Worm (Caenorhabditis elegans) whole organism, L2 larva: ENCODE measurements around the gene chpf-2.

Experiments used
- F13H6.1 ChIP-seq: sonication (generic microtip); optimal IDR thresholded peaks from 2 replicates; lab custom pipeline; 2016; ENCODE audit warnings: missing genetic modification characterization, missing compliant biosample characterization
- R02D3.7 ChIP-seq: fragments of 150-350 bp; optimal IDR thresholded peaks from 2 replicates; lab custom pipeline; 2014; ENCODE audit warnings: missing biosample characterization, missing genetic modification characterization
- Y55F3AM.14 ChIP-seq: fragments of 200-800 bp; sonication (Bioruptor generic); optimal IDR thresholded peaks from 2 replicates; lab custom pipeline; 2018; ENCODE audit warnings: mild to moderate bottlenecking, missing genetic modification characterization, missing compliant biosample characterization
- alr-1 ChIP-seq: fragments of 150-350 bp; optimal IDR thresholded peaks from 2 replicates; lab custom pipeline; 2014; ENCODE audit warnings: missing biosample characterization, missing genetic modification characterization
- ama-1 ChIP-seq: fragments of 150-350 bp; optimal IDR thresholded peaks from 2 replicates; lab custom pipeline; 2018; ENCODE audit warnings: inconsistent platforms
- blmp-1 ChIP-seq: sonication (generic microtip); optimal IDR thresholded peaks from 2 replicates; lab custom pipeline; 2017; ENCODE audit warnings: missing genetic modification characterization, mild to moderate bottlenecking, missing compliant biosample characterization, antibody characterized with exemption, moderate library complexity; ENCODE audit not compliant: insufficient read depth
- ceh-16 ChIP-seq: fragments of 150-350 bp; optimal IDR thresholded peaks from 2 replicates; lab custom pipeline; 2014; ENCODE audit warnings: missing biosample characterization, missing genetic modification characterization
- ceh-82 ChIP-seq: fragments of 150-350 bp; optimal IDR thresholded peaks from 2 replicates; lab custom pipeline; 2014; ENCODE audit warnings: missing biosample characterization, missing genetic modification characterization
- crh-2 ChIP-seq: sonication (generic microtip); optimal IDR thresholded peaks from 2 replicates; lab custom pipeline; 2017; ENCODE audit warnings: missing biosample characterization, missing genetic modification characterization
- dmd-4 ChIP-seq: sonication (generic microtip); optimal IDR thresholded peaks from 2 replicates; lab custom pipeline; 2017; ENCODE audit warnings: missing biosample characterization, missing genetic modification characterization
- egl-27 ChIP-seq: sonication (generic microtip); optimal IDR thresholded peaks from 3 replicates; lab custom pipeline; 2017; ENCODE audit warnings: missing biosample characterization, missing genetic modification reagents, missing genetic modification characterization
- elt-1 ChIP-seq: fragments of 150-350 bp; optimal IDR thresholded peaks from 2 replicates; lab custom pipeline; 2014; ENCODE audit warnings: missing biosample characterization, missing genetic modification characterization
- gmeb-1 ChIP-seq: fragments of 150-350 bp; optimal IDR thresholded peaks from 2 replicates; lab custom pipeline; 2014; ENCODE audit warnings: missing biosample characterization, missing genetic modification characterization
- lin-11 ChIP-seq: fragments of 150-350 bp; sonication (generic microtip); optimal IDR thresholded peaks from 2 replicates; lab custom pipeline; 2014; ENCODE audit warnings: missing biosample characterization, missing genetic modification characterization, inconsistent platforms, mixed read lengths
- lin-13 ChIP-seq: fragments of 150-350 bp; optimal IDR thresholded peaks from 2 replicates; lab custom pipeline; 2014; ENCODE audit warnings: missing biosample characterization, missing genetic modification reagents, missing genetic modification characterization
- lin-39 ChIP-seq: fragments of 150-350 bp; optimal IDR thresholded peaks from 2 replicates; lab custom pipeline; 2014; ENCODE audit warnings: missing biosample characterization, missing genetic modification reagents, missing genetic modification characterization
- lsy-2 ChIP-seq, 2 experiments: fragments of 150-350 bp in 1 of 2; sonication (generic microtip) in 1 of 2; optimal IDR thresholded peaks; 2 replicates each; lab custom pipeline; 2014 to 2017; ENCODE audit warnings: missing biosample characterization in 2 of 2, missing genetic modification characterization in 2 of 2
- nhr-11 ChIP-seq: fragments of 150-350 bp; optimal IDR thresholded peaks from 2 replicates; lab custom pipeline; 2014; ENCODE audit warnings: missing biosample characterization, missing genetic modification characterization
- nhr-129 ChIP-seq: fragments of 150-350 bp; optimal IDR thresholded peaks from 2 replicates; lab custom pipeline; 2014; ENCODE audit warnings: missing biosample characterization, missing genetic modification characterization
- nhr-23 ChIP-seq: fragments of 150-350 bp; optimal IDR thresholded peaks from 2 replicates; lab custom pipeline; 2014; ENCODE audit warnings: missing biosample characterization, missing genetic modification reagents, missing genetic modification characterization
- nhr-237 ChIP-seq: fragments of 150-350 bp; optimal IDR thresholded peaks from 2 replicates; lab custom pipeline; 2014; ENCODE audit warnings: missing biosample characterization, missing genetic modification characterization
- nhr-25 ChIP-seq: fragments of 150-350 bp; sonication (generic microtip); optimal IDR thresholded peaks from 3 replicates; lab custom pipeline; 2014; ENCODE audit warnings: missing biosample characterization, missing genetic modification characterization
- nhr-77 ChIP-seq: fragments of 150-350 bp; optimal IDR thresholded peaks from 2 replicates; lab custom pipeline; 2014; ENCODE audit warnings: missing biosample characterization, missing genetic modification characterization
- peb-1 ChIP-seq: fragments of 150-350 bp; optimal IDR thresholded peaks from 2 replicates; lab custom pipeline; 2014; ENCODE audit warnings: missing biosample characterization, missing genetic modification characterization
- sem-4 ChIP-seq: fragments of 150-350 bp; optimal IDR thresholded peaks from 2 replicates; lab custom pipeline; 2014; ENCODE audit warnings: missing biosample characterization, missing genetic modification reagents, missing genetic modification characterization
- skn-1 ChIP-seq: sonication (generic microtip); optimal IDR thresholded peaks from 2 replicates; lab custom pipeline; 2017; ENCODE audit warnings: missing biosample characterization, missing genetic modification characterization
- sma-3 ChIP-seq: sonication (generic microtip); optimal IDR thresholded peaks from 2 replicates; lab custom pipeline; 2016; ENCODE audit warnings: missing genetic modification reagents, missing genetic modification characterization, missing compliant biosample characterization
- sma-9 ChIP-seq, 2 experiments: fragments of 150-350 bp in 1 of 2; sonication (generic microtip) in 1 of 2; optimal IDR thresholded peaks; 2 replicates each; lab custom pipeline; 2014 to 2016; ENCODE audit warnings: missing genetic modification characterization in 2 of 2, mild to moderate bottlenecking in 1 of 2, missing biosample characterization in 1 of 2, missing compliant biosample characterization in 1 of 2, missing genetic modification reagents in 1 of 2, moderate library complexity in 1 of 2
- snpc-4 ChIP-seq: fragments of 150-350 bp; optimal IDR thresholded peaks from 2 replicates; lab custom pipeline; 2014; ENCODE audit warnings: missing biosample characterization, missing genetic modification characterization
- unc-39 ChIP-seq: fragments of 150-350 bp; optimal IDR thresholded peaks from 2 replicates; lab custom pipeline; 2014; ENCODE audit warnings: missing biosample characterization, missing genetic modification characterization
- unc-55 ChIP-seq: fragments of 150-350 bp; sonication (generic microtip); optimal IDR thresholded peaks from 3 replicates; lab custom pipeline; 2014; ENCODE audit warnings: missing biosample characterization, missing genetic modification reagents, missing genetic modification characterization
- unc-62 ChIP-seq: fragments of 150-350 bp; optimal IDR thresholded peaks from 2 replicates; lab custom pipeline; 2014; ENCODE audit warnings: missing biosample characterization, missing genetic modification reagents, missing genetic modification characterization
- zag-1 ChIP-seq: fragments of 150-350 bp; optimal IDR thresholded peaks from 2 replicates; lab custom pipeline; 2014; ENCODE audit warnings: missing biosample characterization, missing genetic modification characterization
- ztf-1 ChIP-seq: fragments of 200-800 bp; sonication (Bioruptor generic); conservative IDR thresholded peaks from 2 replicates; pipeline ENCODE4 v1.3.6; 2022; ENCODE audit warnings: missing genetic modification characterization, missing compliant biosample characterization

The chpf-2 gene

ce11 chrV:3017930-3018329 is 21.3 kb downstream of the chpf-2 start:
- TF ChIP-seq nhr-25 (tag; lab: Kevin White, UChicago) (no peak), lin-11 (no peak), ceh-16 (no peak), lin-39 (no peak), nhr-237 (tag; lab: Kevin White, UChicago) (no peak), lin-13 (GFP tag; lab: Kevin White, UChicago) (no peak), peb-1 (tag; lab: Kevin White, UChicago) (no peak), lsy-2 (tag; optimal IDR thresholded peaks at IDR 0.05; lab: Kevin White, UChicago) (no peak), alr-1 (tag; lab: Kevin White, UChicago) (no peak), nhr-129 (tag; lab: Kevin White, UChicago) (no peak), nhr-11 (no peak), nhr-77 (tag; lab: Kevin White, UChicago) (no peak)
- TF ChIP-seq, all 48 proteins: peak for 0

ce11 chrV:3014185-3014584 is 25.0 kb downstream of the chpf-2 start, which contains the start of gene K12D9.1:
Gene K12D9.1 (plus strand): TSS chrV:3014485.
- no peak for TF ChIP-seq nhr-25 (tag; lab: Kevin White, UChicago)
- no peak for TF ChIP-seq nhr-237 (tag; lab: Kevin White, UChicago)
- TF ChIP-seq nhr-11, result no peak
- TF ChIP-seq sma-9 (GFP tag; optimal IDR thresholded peaks at IDR 0.05; lab: Kevin White, UChicago), result no peak
- no peak for TF ChIP-seq sma-9 (tag; optimal IDR thresholded peaks at IDR 0.05; lab: Kevin White, UChicago)
- TF ChIP-seq zag-1, result no peak
- TF ChIP-seq ama-1 (lab: Kevin White, UChicago), result no peak
- TF ChIP-seq, all 48 proteins: peak for 0

ce11 chrV:3011394-3011793 is 27.8 kb downstream of the chpf-2 start, which contains the start of gene srw-135:
Gene srw-135 (minus strand): TSS chrV:3011494.
- TF ChIP-seq sma-9 (GFP tag; optimal IDR thresholded peaks at IDR 0.05; lab: Kevin White, UChicago) (no peak), sma-9 (tag; optimal IDR thresholded peaks at IDR 0.05; lab: Kevin White, UChicago) (no peak), dmd-4 (tag; lab: Kevin White, UChicago) (no peak), lin-13 (GFP tag; lab: Kevin White, UChicago) (no peak), nhr-77 (tag; lab: Kevin White, UChicago) (no peak), nhr-23 (no peak), nhr-129 (tag; lab: Kevin White, UChicago) (no peak), F13H6.1 (no peak), unc-55 (GFP tag; lab: Kevin White, UChicago) (no peak)

- no peak for TF ChIP-seq sma-3 (GFP tag; lab: Kevin White, UChicago)
- TF ChIP-seq blmp-1 (tag; lab: Kevin White, UChicago), result no peak
- TF ChIP-seq lin-13 (GFP tag; lab: Kevin White, UChicago), result no peak
- no peak for TF ChIP-seq ceh-16
- no peak for TF ChIP-seq dmd-4 (tag; lab: Kevin White, UChicago)
- TF ChIP-seq elt-1 (tag; lab: Kevin White, UChicago), result no peak
- TF ChIP-seq lin-11, result no peak
- no peak for TF ChIP-seq ztf-1 (GFP tag; lab: Robert Waterston, UW)
- no peak for TF ChIP-seq egl-27
- no peak for TF ChIP-seq zag-1
Measured at ce11 chrV:3010468-3010867, 28.7 kb downstream of the chpf-2 start, which contains the start of gene srw-136. Gene srw-136 (minus strand): TSS chrV:3010568.

ce11 chrV:3005964-3006363 is 33.2 kb downstream of the chpf-2 start, which contains the start of gene srw-112:
Gene srw-112 (minus strand): TSS chrV:3006064.
- TF ChIP-seq lin-13 (GFP tag; lab: Kevin White, UChicago) (no peak), snpc-4 (no peak), sem-4 (tag; lab: Kevin White, UChicago) (no peak), blmp-1 (tag; lab: Kevin White, UChicago) (no peak)

ce11 chrV:2999736-3000135 is 39.4 kb downstream of the chpf-2 start, which contains the start of gene srw-119:
Gene srw-119 (minus strand): TSS chrV:2999836.
- no peak for TF ChIP-seq skn-1
- no peak for TF ChIP-seq gmeb-1
- TF ChIP-seq nhr-129 (tag; lab: Kevin White, UChicago), result no peak
- no peak for TF ChIP-seq egl-27
- no peak for TF ChIP-seq alr-1 (tag; lab: Kevin White, UChicago)
- no peak for TF ChIP-seq Y55F3AM.14 (GFP tag; lab: Kevin White, UChicago)
- no peak for TF ChIP-seq crh-2
- TF ChIP-seq nhr-11, result no peak
- TF ChIP-seq unc-39 (tag; lab: Kevin White, UChicago), result no peak
- TF ChIP-seq unc-62 (GFP tag; lab: Kevin White, UChicago), result no peak
- no peak for TF ChIP-seq ceh-82 (tag; lab: Kevin White, UChicago)
- TF ChIP-seq unc-55 (GFP tag; lab: Kevin White, UChicago), result no peak
- TF ChIP-seq R02D3.7 (tag; lab: Kevin White, UChicago), result no peak
- no peak for TF ChIP-seq zag-1
- no peak for TF ChIP-seq nhr-25 (tag; lab: Kevin White, UChicago)
- TF ChIP-seq, all 48 proteins: peak for 0
